Worm (Caenorhabditis elegans) whole organism, L4 larva: ENCODE measurements around the gene lbp-4.

ENCODE experiments used
- F44E2.7 ChIP-seq: fragments of 200-800 bp; sonication (Bioruptor generic); IDR thresholded peaks from 2 replicates; pipeline ENCODE4 v2.1.2; 2022; ENCODE audit warnings: missing genetic modification characterization, missing compliant biosample characterization
- R02D3.7 ChIP-seq: fragments of 150-350 bp; sonication (generic microtip); optimal IDR thresholded peaks from 3 replicates; lab custom pipeline; 2014; ENCODE audit warnings: missing biosample characterization, missing genetic modification characterization
- T20F7.1 ChIP-seq: fragments of 200-800 bp; sonication (Bioruptor generic); optimal IDR thresholded peaks from 2 replicates; lab custom pipeline; 2018; ENCODE audit warnings: mild to moderate bottlenecking, missing genetic modification characterization, missing compliant biosample characterization
- Y48G9A.11 ChIP-seq: fragments of 200-800 bp; sonication (Bioruptor generic); IDR thresholded peaks from 2 replicates; pipeline ENCODE4 v1.3.6; 2022; ENCODE audit warnings: missing genetic modification reagents, missing genetic modification characterization, missing compliant biosample characterization
- ZK546.5 ChIP-seq, 2 experiments: sonication (generic microtip); optimal IDR thresholded peaks; 2 replicates each; lab custom pipeline; 2017; ENCODE audit warnings: missing biosample characterization in 2 of 2, missing genetic modification characterization in 2 of 2
- aha-1 ChIP-seq: fragments of 150-350 bp; peaks from one replicate; lab custom pipeline; 2014; ENCODE audit warnings: missing biosample characterization, missing genetic modification characterization
- ama-1 ChIP-seq: fragments of 150-350 bp; optimal IDR thresholded peaks from 2 replicates; lab custom pipeline; 2014; ENCODE audit warnings: inconsistent platforms, mixed read lengths
- attf-4 ChIP-seq: sonication (generic microtip); optimal IDR thresholded peaks from 3 replicates; lab custom pipeline; 2017; ENCODE audit warnings: missing biosample characterization, missing genetic modification characterization
- ceh-28 ChIP-seq: fragments of 150-350 bp; optimal IDR thresholded peaks from 2 replicates; lab custom pipeline; 2014; ENCODE audit warnings: missing biosample characterization, missing genetic modification reagents, missing genetic modification characterization
- ceh-44 ChIP-seq: fragments of 200-800 bp; sonication (Bioruptor generic); IDR thresholded peaks from 2 replicates; pipeline ENCODE4 v1.3.6; 2022; ENCODE audit warnings: missing genetic modification reagents, missing genetic modification characterization, missing compliant biosample characterization
- ces-1 ChIP-seq: fragments of 150-350 bp; sonication (generic microtip); optimal IDR thresholded peaks from 4 replicates; lab custom pipeline; 2014; ENCODE audit warnings: missing biosample characterization, missing genetic modification reagents, missing genetic modification characterization
- cey-2 ChIP-seq: sonication (generic microtip); optimal IDR thresholded peaks from 3 replicates; lab custom pipeline; 2017; ENCODE audit warnings: missing genetic modification characterization, mild to moderate bottlenecking, missing compliant biosample characterization, antibody characterized with exemption, borderline replicate concordance; ENCODE audit not compliant: insufficient read depth
- ctbp-1 ChIP-seq: fragments of 200-800 bp; sonication (Bioruptor generic); IDR thresholded peaks from 2 replicates; pipeline ENCODE4 v1.3.6; 2022; ENCODE audit warnings: missing genetic modification reagents, missing genetic modification characterization, missing compliant biosample characterization
- dve-1 ChIP-seq: sonication (generic microtip); optimal IDR thresholded peaks from 2 replicates; lab custom pipeline; 2017; ENCODE audit warnings: antibody characterized with exemption, mild to moderate bottlenecking, missing genetic modification characterization, missing compliant biosample characterization; ENCODE audit not compliant: insufficient read depth
- gei-8 ChIP-seq: fragments of 200-800 bp; sonication (Bioruptor generic); optimal IDR thresholded peaks from 2 replicates; lab custom pipeline; 2018; ENCODE audit warnings: mild to moderate bottlenecking, missing genetic modification characterization, missing compliant biosample characterization
- hif-1 ChIP-seq, 2 experiments: sonication (generic microtip); optimal IDR thresholded peaks; 2 replicates each; lab custom pipeline; 2016 to 2017; ENCODE audit warnings: missing compliant biosample characterization in 2 of 2, missing genetic modification characterization in 2 of 2, missing genetic modification reagents in 2 of 2, missing genotype in 2 of 2, mild to moderate bottlenecking in 1 of 2
- hlh-30 ChIP-seq: sonication (generic microtip); optimal IDR thresholded peaks from 2 replicates; lab custom pipeline; 2017; ENCODE audit warnings: antibody characterized with exemption, mild to moderate bottlenecking, missing genetic modification characterization, missing compliant biosample characterization; ENCODE audit not compliant: insufficient read depth
- hmg-1.1 ChIP-seq: fragments of 200-800 bp; sonication (Bioruptor generic); IDR thresholded peaks from 2 replicates; pipeline ENCODE4 v1.3.6; 2022; ENCODE audit warnings: missing genetic modification reagents, missing genetic modification characterization, missing compliant biosample characterization
- lim-7 ChIP-seq: fragments of 200-800 bp; sonication (Bioruptor generic); IDR thresholded peaks from 2 replicates; pipeline ENCODE4 v1.3.6; 2022; ENCODE audit warnings: missing genetic modification characterization, missing compliant biosample characterization
- lin-1 ChIP-seq: fragments of 200-800 bp; sonication (Bioruptor generic); IDR thresholded peaks from 2 replicates; pipeline ENCODE4 v1.3.6; 2022; ENCODE audit warnings: missing genetic modification reagents, missing genetic modification characterization, missing compliant biosample characterization
- lin-29 ChIP-seq: fragments of 200-800 bp; sonication (Bioruptor generic); IDR thresholded peaks from 2 replicates; pipeline ENCODE4 v1.3.6; 2022; ENCODE audit warnings: missing genetic modification reagents, missing genetic modification characterization, missing compliant biosample characterization
- lin-38 ChIP-seq: fragments of 200-800 bp; sonication (Bioruptor generic); IDR thresholded peaks from 2 replicates; pipeline ENCODE4 v1.3.6; 2022; ENCODE audit warnings: missing genetic modification reagents, missing genetic modification characterization, missing compliant biosample characterization
- lsy-2 ChIP-seq, 2 experiments: fragments of 150-350 bp in 1 of 2; sonication (generic microtip) in 1 of 2; optimal IDR thresholded peaks; 2 replicates each; lab custom pipeline; 2014 to 2017; ENCODE audit warnings: missing biosample characterization in 2 of 2, missing genetic modification characterization in 2 of 2
- madf-5 ChIP-seq, 2 experiments: fragments of 200-800 bp; sonication (Bioruptor generic); IDR thresholded peaks; 2 replicates each; pipeline ENCODE4 v1.3.6; 2022; ENCODE audit warnings: missing compliant biosample characterization in 2 of 2, missing genetic modification characterization in 2 of 2
- madf-9 ChIP-seq: fragments of 200-800 bp; sonication (Bioruptor generic); conservative IDR thresholded peaks from 2 replicates; pipeline ENCODE4 v1.3.6; 2022; ENCODE audit warnings: missing genetic modification reagents, missing genetic modification characterization, missing compliant biosample characterization
- mep-1 ChIP-seq: fragments of 150-350 bp; sonication (generic microtip); optimal IDR thresholded peaks from 3 replicates; lab custom pipeline; 2014; ENCODE audit warnings: missing biosample characterization, missing genetic modification characterization
- mes-2 ChIP-seq: sonication (generic microtip); optimal IDR thresholded peaks from 2 replicates; lab custom pipeline; 2016; ENCODE audit warnings: missing genotype, mild to moderate bottlenecking, missing genetic modification characterization, missing compliant biosample characterization; ENCODE audit not compliant: poor library complexity, severe bottlenecking
- mxl-2 ChIP-seq: fragments of 200-800 bp; sonication (Bioruptor generic); conservative IDR thresholded peaks from 2 replicates; pipeline ENCODE4 v1.3.6; 2022; ENCODE audit warnings: missing genetic modification reagents, missing genetic modification characterization, missing compliant biosample characterization
- nhr-102 ChIP-seq: sonication (generic microtip); optimal IDR thresholded peaks from 2 replicates; lab custom pipeline; 2016; ENCODE audit warnings: mild to moderate bottlenecking, missing genetic modification characterization, moderate library complexity, missing compliant biosample characterization
- nhr-28 ChIP-seq: fragments of 150-350 bp; optimal IDR thresholded peaks from 2 replicates; lab custom pipeline; 2014; ENCODE audit warnings: missing biosample characterization, missing genetic modification characterization
- nhr-41 ChIP-seq: fragments of 200-800 bp; sonication (Bioruptor generic); IDR thresholded peaks from 2 replicates; pipeline ENCODE4 v1.3.6; 2022; ENCODE audit warnings: missing genetic modification reagents, missing genetic modification characterization, missing compliant biosample characterization
- nhr-76 ChIP-seq: fragments of 150-350 bp; optimal IDR thresholded peaks from 2 replicates; lab custom pipeline; 2014; ENCODE audit warnings: missing biosample characterization, missing genetic modification characterization
- pha-4 ChIP-seq, 2 experiments: fragments of 150-350 bp in 1 of 2; fragments of 200-800 bp in 1 of 2; sonication (Bioruptor generic) in 1 of 2; IDR thresholded peaks in 1 of 2; optimal IDR thresholded peaks in 1 of 2; 2 replicates each; pipeline versions ENCODE4 v1.3.6 to Lab custom; 2014 to 2022; ENCODE audit warnings: missing genetic modification characterization in 2 of 2, missing genetic modification reagents in 2 of 2, missing biosample characterization in 1 of 2, missing compliant biosample characterization in 1 of 2
- pqm-1 ChIP-seq: sonication (generic microtip); optimal IDR thresholded peaks from 2 replicates; lab custom pipeline; 2017; ENCODE audit warnings: missing biosample characterization, missing genetic modification characterization
- rbr-2 ChIP-seq: sonication (generic microtip); optimal IDR thresholded peaks from 2 replicates; lab custom pipeline; 2016; ENCODE audit warnings: missing genotype, missing genetic modification characterization, missing compliant biosample characterization
- saeg-2 ChIP-seq: fragments of 200-800 bp; sonication (Bioruptor generic); IDR thresholded peaks from 2 replicates; pipeline ENCODE4 v1.3.6; 2022; ENCODE audit warnings: missing genetic modification reagents, missing genetic modification characterization, missing compliant biosample characterization
- snpc-4 ChIP-seq: fragments of 150-350 bp; optimal IDR thresholded peaks from 2 replicates; lab custom pipeline; 2014; ENCODE audit warnings: missing biosample characterization, missing genetic modification characterization
- unc-130 ChIP-seq: sonication (generic microtip); optimal IDR thresholded peaks from 2 replicates; lab custom pipeline; 2016; ENCODE audit warnings: missing genetic modification reagents, missing genetic modification characterization, missing compliant biosample characterization
- unc-62 ChIP-seq, 3 experiments: fragments of 150-350 bp in 1 of 3; sonication (generic microtip); optimal IDR thresholded peaks in 2 of 3; peaks in 1 of 3; 1 replicate in 1 of 3; 2 replicates in 2 of 3; lab custom pipeline; 2014 to 2017; ENCODE audit warnings: missing biosample characterization in 3 of 3, missing genetic modification characterization in 3 of 3, missing genetic modification reagents in 3 of 3, missing genotype in 1 of 3
- vab-7 ChIP-seq: fragments of 200-800 bp; sonication (Bioruptor generic); IDR thresholded peaks from 2 replicates; pipeline ENCODE4 v1.3.6; 2022; ENCODE audit warnings: missing genetic modification reagents, missing genetic modification characterization, missing compliant biosample characterization
- zag-1 ChIP-seq: fragments of 150-350 bp; optimal IDR thresholded peaks from 2 replicates; lab custom pipeline; 2014; ENCODE audit warnings: missing biosample characterization, missing genetic modification characterization
- zfp-2 ChIP-seq: sonication (generic microtip); optimal IDR thresholded peaks from 2 replicates; lab custom pipeline; 2016; ENCODE audit warnings: mild to moderate bottlenecking, missing genetic modification characterization, missing compliant biosample characterization
- ztf-11 ChIP-seq: fragments of 150-350 bp; optimal IDR thresholded peaks from 2 replicates; lab custom pipeline; 2014; ENCODE audit warnings: missing biosample characterization, missing genetic modification characterization

lbp-4 gene

DNA sequence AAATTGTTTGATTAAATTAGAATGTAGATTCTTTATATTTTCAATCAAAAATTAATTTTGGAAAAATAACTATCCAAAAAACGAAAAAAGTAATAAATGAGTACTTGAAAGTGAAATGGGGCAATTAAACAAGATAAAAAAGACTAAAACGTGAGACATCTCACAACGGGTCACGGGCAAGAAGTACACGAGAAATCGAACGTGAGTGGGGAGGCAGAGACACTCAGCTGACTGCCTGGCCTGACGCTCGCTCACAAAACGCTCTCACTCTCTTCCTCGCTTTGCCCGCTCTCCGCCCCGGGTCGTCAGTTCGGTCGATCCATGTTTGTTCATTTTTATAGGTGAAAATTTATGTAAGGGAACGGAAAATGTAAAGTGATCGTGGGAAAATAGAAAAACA, 27.9 kb downstream of the lbp-4 start (continued):
- no peak for TF ChIP-seq zfp-2
- TF ChIP-seq mes-2 = peak; percentile 42
- TF ChIP-seq ama-1 (lab: Kevin White, UChicago) = no peak
- no peak for TF ChIP-seq snpc-4 (tag; lab: Kevin White, UChicago)
- peak in 1 of 2 experiments; percentile 16 for TF ChIP-seq lsy-2 (tag; optimal IDR thresholded peaks at IDR 0.05; lab: Kevin White, UChicago)
- TF ChIP-seq ctbp-1 (GFP tag; lab: Robert Waterston, UW) = no peak
- no peak for TF ChIP-seq unc-62 (GFP tag; optimal IDR thresholded peaks at IDR 0.05 in 1 of 2; lab: Kevin White, UChicago)
- no peak for TF ChIP-seq unc-62 (tag; optimal IDR thresholded peaks at IDR 0.05; lab: Kevin White, UChicago)
- TF ChIP-seq T20F7.1 = no peak
- no peak for TF ChIP-seq ces-1 (GFP tag; lab: Kevin White, UChicago)
- TF ChIP-seq nhr-41 = no peak
- TF ChIP-seq nhr-102 (tag; lab: Kevin White, UChicago) = no peak
- no peak for TF ChIP-seq pha-4 (GFP tag; IDR thresholded peaks at IDR 0.05; lab: Robert Waterston, UW)
- no peak for TF ChIP-seq pha-4 (tag; optimal IDR thresholded peaks at IDR 0.05; lab: Kevin White, UChicago)
- no peak for TF ChIP-seq lin-1 (GFP tag; lab: Robert Waterston, UW)
- no peak for TF ChIP-seq zag-1 (tag; lab: Kevin White, UChicago)
- no peak for TF ChIP-seq gei-8
- TF ChIP-seq ZK546.5 (tag; optimal IDR thresholded peaks at IDR 0.05; lab: Kevin White, UChicago) = no peak
- TF ChIP-seq nhr-76 (tag; lab: Kevin White, UChicago) = no peak
- no peak for TF ChIP-seq vab-7 (GFP tag; lab: Robert Waterston, UW)
- no peak for TF ChIP-seq lim-7 (GFP tag; lab: Robert Waterston, UW)
- no peak for TF ChIP-seq Y48G9A.11 (GFP tag; lab: Robert Waterston, UW)
- no peak for TF ChIP-seq mxl-2 (GFP tag; lab: Robert Waterston, UW)
- TF ChIP-seq ceh-44 (GFP tag; lab: Robert Waterston, UW) = no peak
- TF ChIP-seq R02D3.7 (tag; lab: Kevin White, UChicago) = no peak
- no peak for TF ChIP-seq attf-4
- no peak for TF ChIP-seq lin-29 (GFP tag; lab: Robert Waterston, UW)
- no peak for TF ChIP-seq lin-38 (GFP tag; lab: Robert Waterston, UW)
- no peak for TF ChIP-seq unc-130 (GFP tag; lab: Kevin White, UChicago)
- TF ChIP-seq madf-5 (GFP tag; IDR thresholded peaks at IDR 0.05; lab: Robert Waterston, UW) = no peak
- no peak for TF ChIP-seq aha-1 (tag; lab: Kevin White, UChicago)
- TF ChIP-seq hmg-1.1 = peak; percentile 57
- no peak for TF ChIP-seq ztf-11 (tag; lab: Kevin White, UChicago)
- TF ChIP-seq hlh-30 (tag; lab: Kevin White, UChicago) = peak; percentile 97
- TF ChIP-seq rbr-2 = no peak
- TF ChIP-seq dve-1 (tag; lab: Kevin White, UChicago) = no peak
- TF ChIP-seq mep-1 (tag; lab: Kevin White, UChicago) = peak; percentile 26
- peak in 1 of 2 experiments; percentile 39 for TF ChIP-seq hif-1 (tag; optimal IDR thresholded peaks at IDR 0.05; lab: Kevin White, UChicago)
- peak; percentile 43 for TF ChIP-seq nhr-28
- no peak for TF ChIP-seq saeg-2 (GFP tag; lab: Robert Waterston, UW)
- no peak for TF ChIP-seq cey-2 (tag; lab: Kevin White, UChicago)
- TF ChIP-seq pqm-1 = no peak
- TF ChIP-seq F44E2.7 (GFP tag; lab: Robert Waterston, UW) = no peak
- TF ChIP-seq madf-9 (GFP tag; lab: Robert Waterston, UW) = 0 out of 2 replicates have a peak, but pooled peaks have one; percentile 25
- TF ChIP-seq ceh-28 = no peak
- TF ChIP-seq, all 104 proteins: peak for 18
